Worm (Caenorhabditis elegans) whole organism, early embryonic: ENCODE measurements around the gene mix-1.

Experiments used
- B0310.2 ChIP-seq: sonication (generic microtip); optimal IDR thresholded peaks from 2 replicates; lab custom pipeline; 2016; ENCODE audit warnings: mild to moderate bottlenecking, missing genetic modification characterization, missing compliant biosample characterization
- F13C5.2 ChIP-seq: sonication (generic microtip); optimal IDR thresholded peaks from 2 replicates; lab custom pipeline; 2017; ENCODE audit warnings: mild to moderate bottlenecking, missing genetic modification characterization, inconsistent platforms, missing compliant biosample characterization
- aly-1 ChIP-seq: sonication (generic microtip); optimal IDR thresholded peaks from 2 replicates; lab custom pipeline; 2016; ENCODE audit warnings: missing genetic modification characterization, missing compliant biosample characterization
- ama-1 ChIP-seq: fragments of 150-350 bp; optimal IDR thresholded peaks from 2 replicates; lab custom pipeline; 2014
- ceh-13 ChIP-seq: fragments of 200-800 bp; sonication (Bioruptor generic); optimal IDR thresholded peaks from 2 replicates; lab custom pipeline; 2018; ENCODE audit warnings: mild to moderate bottlenecking, missing genetic modification characterization, missing compliant biosample characterization
- ceh-36 ChIP-seq: sonication (generic microtip); optimal IDR thresholded peaks from 2 replicates; lab custom pipeline; 2016; ENCODE audit warnings: missing genetic modification characterization, inconsistent platforms, missing compliant biosample characterization
- ets-7 ChIP-seq: sonication (generic microtip); optimal IDR thresholded peaks from 2 replicates; lab custom pipeline; 2016; ENCODE audit warnings: missing genotype, missing genetic modification characterization, missing compliant biosample characterization
- flt-1 ChIP-seq: fragments of 200-800 bp; sonication (Bioruptor generic); IDR thresholded peaks from 2 replicates; pipeline ENCODE4 v1.3.6; 2022; ENCODE audit warnings: missing genetic modification characterization, missing compliant biosample characterization
- hmbx-1 ChIP-seq: sonication (generic microtip); optimal IDR thresholded peaks from 2 replicates; lab custom pipeline; 2016; ENCODE audit warnings: mild to moderate bottlenecking, missing genetic modification characterization, missing compliant biosample characterization
- hmg-4 ChIP-seq: fragments of 200-800 bp; sonication (Bioruptor generic); optimal IDR thresholded peaks from 2 replicates; lab custom pipeline; 2018; ENCODE audit warnings: mild to moderate bottlenecking, missing genetic modification characterization, missing compliant biosample characterization
- hnd-1 ChIP-seq: sonication (generic microtip); optimal IDR thresholded peaks from 2 replicates; lab custom pipeline; 2016; ENCODE audit warnings: missing genetic modification characterization, missing compliant biosample characterization
- pes-1 ChIP-seq: fragments of 200-800 bp; sonication (Bioruptor generic); IDR thresholded peaks from 2 replicates; pipeline ENCODE4 v1.3.6; 2022; ENCODE audit warnings: missing genetic modification reagents, missing genetic modification characterization, missing compliant biosample characterization
- scrt-1 ChIP-seq: fragments of 200-800 bp; sonication (Bioruptor generic); IDR thresholded peaks from 2 replicates; pipeline ENCODE4 v1.3.6; 2022; ENCODE audit warnings: missing genetic modification characterization, missing compliant biosample characterization
- sea-1 ChIP-seq: fragments of 200-800 bp; sonication (Bioruptor generic); conservative IDR thresholded peaks from 2 replicates; pipeline ENCODE4 v1.3.6; 2022; ENCODE audit warnings: missing genetic modification characterization, missing compliant biosample characterization
- tbx-11 ChIP-seq: fragments of 200-800 bp; sonication (Bioruptor generic); IDR thresholded peaks from 2 replicates; pipeline ENCODE4 v1.3.6; 2022; ENCODE audit warnings: missing genetic modification characterization, missing compliant biosample characterization
- tbx-37 ChIP-seq: fragments of 200-800 bp; sonication (Bioruptor generic); conservative IDR thresholded peaks from 2 replicates; pipeline ENCODE4 v1.3.6; 2022; ENCODE audit warnings: missing genetic modification reagents, missing genetic modification characterization, missing compliant biosample characterization
- tra-4 ChIP-seq: sonication (generic microtip); optimal IDR thresholded peaks from 2 replicates; lab custom pipeline; 2017; ENCODE audit warnings: missing genetic modification characterization, missing compliant biosample characterization

The mix-1 gene

DNA sequence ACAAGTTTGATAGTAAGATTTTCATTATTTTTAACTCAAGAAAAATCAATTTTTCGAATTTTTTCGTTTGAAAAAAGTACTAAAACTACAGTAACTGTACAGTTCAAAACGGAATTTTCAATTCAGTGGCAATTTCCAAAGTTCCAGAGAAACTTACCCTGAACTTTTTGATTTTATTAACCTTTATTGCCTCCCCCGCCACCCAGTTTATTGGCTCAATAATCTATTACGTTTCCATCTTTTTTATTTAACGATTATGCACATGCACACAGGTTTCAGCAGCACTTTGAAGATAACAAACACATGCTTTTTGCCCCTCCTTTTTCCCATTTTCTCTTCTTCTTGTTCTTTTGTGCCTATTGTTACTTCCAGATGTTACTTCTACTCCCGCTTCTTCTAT is 56.6 kb downstream of the mix-1 start, which contains the start of gene lurp-1:
Gene lurp-1 (plus strand): TSS at position 301 of the 400 bp plus-strand sequence.
- TF ChIP-seq hmbx-1 (tag; lab: Kevin White, UChicago) (no peak), tra-4 (tag; lab: Kevin White, UChicago) (no peak), tbx-11 (GFP tag; lab: Robert Waterston, UW) (no peak), hnd-1 (tag; lab: Kevin White, UChicago) (no peak), B0310.2 (tag; lab: Kevin White, UChicago) (no peak), tbx-37 (GFP tag; lab: Robert Waterston, UW) (no peak)

DNA sequence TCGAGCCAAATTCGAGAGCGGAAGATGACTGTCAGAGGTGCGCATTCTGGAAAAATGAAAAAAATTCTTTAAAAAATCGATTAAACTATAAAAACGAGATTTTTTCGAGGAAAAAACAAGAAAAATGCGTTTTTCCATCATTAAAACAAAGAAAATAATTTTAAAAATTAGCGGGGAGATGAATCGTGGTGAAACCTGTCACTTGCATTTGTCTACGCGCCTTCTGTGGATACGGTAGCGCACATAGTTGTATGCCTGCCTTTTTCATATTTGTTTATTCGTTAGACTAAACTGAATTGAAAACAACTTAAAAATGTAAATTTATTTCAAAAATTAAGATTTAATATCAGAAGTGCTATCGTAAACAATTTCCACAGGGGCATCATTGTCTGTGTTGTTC is 60.4 kb downstream of the mix-1 start, which contains the start of gene egg-3:
Gene egg-3 (minus strand): TSS at position 46 of the 400 bp plus-strand sequence.
- TF ChIP-seq hmg-4 (GFP tag; lab: Kevin White, UChicago): no peak
- TF ChIP-seq hnd-1 (tag; lab: Kevin White, UChicago): no peak

DNA sequence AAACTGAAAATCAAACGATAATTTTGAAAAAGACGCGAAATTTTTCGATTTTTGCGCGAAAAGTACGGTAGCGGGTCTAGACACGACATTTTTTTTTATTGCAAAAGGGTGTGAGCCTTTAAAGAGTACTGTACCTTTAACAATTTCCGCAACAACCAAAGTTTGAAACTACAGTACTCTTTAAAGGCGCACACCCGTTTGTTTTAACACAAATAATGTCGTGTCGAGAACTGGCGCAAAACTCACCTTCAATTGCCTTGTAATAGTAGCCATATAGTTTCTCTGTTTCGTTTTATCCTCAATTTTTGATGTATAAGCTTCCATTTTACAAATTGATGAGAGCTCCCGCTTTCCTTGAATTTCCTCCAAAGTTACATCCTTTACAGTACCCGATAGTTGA is 61.2 kb downstream of the mix-1 start:
- TF ChIP-seq ceh-36: no peak
- no peak for TF ChIP-seq ama-1
- no peak for TF ChIP-seq flt-1 (GFP tag; lab: Robert Waterston, UW)
- TF ChIP-seq hmg-4 (GFP tag; lab: Kevin White, UChicago): no peak
- TF ChIP-seq F13C5.2: no peak
- no peak for TF ChIP-seq scrt-1 (GFP tag; lab: Robert Waterston, UW)
- TF ChIP-seq tbx-11 (GFP tag; lab: Robert Waterston, UW): no peak

DNA sequence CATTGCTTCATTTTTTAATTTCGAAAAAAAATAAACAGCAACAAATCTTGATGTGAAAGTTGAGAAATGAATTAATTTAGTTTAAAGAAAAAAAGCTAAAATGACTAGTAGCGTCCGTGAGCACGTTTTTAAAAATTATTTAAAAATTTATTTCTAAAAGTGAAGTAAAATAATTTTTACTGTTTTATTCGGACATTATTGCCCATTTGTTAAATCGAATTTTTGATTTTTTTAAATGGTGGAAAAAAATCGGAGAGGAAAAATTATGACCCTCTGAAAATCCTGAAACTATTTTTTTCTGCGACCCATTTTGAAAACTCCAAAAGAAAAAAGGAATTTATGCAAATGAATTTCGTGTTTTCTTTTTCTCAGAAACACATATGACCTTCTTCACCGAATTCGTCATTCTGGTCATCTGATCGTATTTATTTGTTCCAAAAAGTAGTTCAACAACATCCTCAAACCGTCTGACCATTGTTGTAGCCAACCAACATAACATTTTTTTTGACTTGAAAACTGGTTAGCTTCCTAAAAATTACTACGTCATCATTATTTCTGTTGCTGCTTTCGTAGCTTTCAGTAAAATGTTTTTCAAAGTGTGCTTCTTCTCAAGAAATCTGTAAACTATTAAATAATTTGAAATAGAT is 61.9 kb downstream of the mix-1 start, which contains the start of gene F44F4.3:
Gene F44F4.3 (minus strand): TSS at position 51 of the 647 bp plus-strand sequence.
- TF ChIP-seq pes-1 (GFP tag; lab: Robert Waterston, UW) (no peak), scrt-1 (GFP tag; lab: Robert Waterston, UW) (no peak), tbx-37 (GFP tag; lab: Robert Waterston, UW) (no peak), sea-1 (no peak), aly-1 (tag; lab: Kevin White, UChicago) (no peak), B0310.2 (tag; lab: Kevin White, UChicago) (no peak), tra-4 (tag; lab: Kevin White, UChicago) (no peak), hmg-4 (GFP tag; lab: Kevin White, UChicago) (no peak), ets-7 (tag; lab: Kevin White, UChicago) (no peak), ceh-36 (no peak), ama-1 (no peak), hmbx-1 (tag; lab: Kevin White, UChicago) (no peak), ceh-13 (GFP tag; lab: Kevin White, UChicago) (no peak), hnd-1 (tag; lab: Kevin White, UChicago) (no peak)

DNA sequence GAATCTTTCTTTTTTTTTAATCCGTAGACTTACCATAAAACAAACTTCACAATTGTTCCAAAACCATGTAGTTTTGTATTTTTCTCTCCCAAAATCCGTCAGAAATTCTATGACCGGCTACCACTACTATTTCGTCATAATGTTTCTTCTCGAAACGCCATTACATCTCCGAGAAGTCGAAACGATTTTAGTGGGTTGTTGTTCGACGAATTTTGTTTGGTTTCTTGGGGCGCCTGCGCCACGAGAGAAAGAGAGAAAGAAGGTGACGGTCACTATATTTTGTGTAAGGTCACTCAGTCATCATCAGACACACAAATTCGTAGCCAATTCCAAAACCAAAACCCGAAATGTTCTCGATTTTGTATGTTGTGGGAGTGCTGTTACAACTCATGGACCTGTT is 63.1 kb downstream of the mix-1 start:
- no peak for TF ChIP-seq ceh-36
- no peak for TF ChIP-seq pes-1 (GFP tag; lab: Robert Waterston, UW)
- no peak for TF ChIP-seq F13C5.2
- no peak for TF ChIP-seq aly-1 (tag; lab: Kevin White, UChicago)
- TF ChIP-seq tra-4 (tag; lab: Kevin White, UChicago): no peak
- no peak for TF ChIP-seq ama-1
- TF ChIP-seq ets-7 (tag; lab: Kevin White, UChicago): no peak
- TF ChIP-seq sea-1: no peak
- TF ChIP-seq scrt-1 (GFP tag; lab: Robert Waterston, UW): no peak
- TF ChIP-seq hmbx-1 (tag; lab: Kevin White, UChicago): no peak
- no peak for TF ChIP-seq tbx-11 (GFP tag; lab: Robert Waterston, UW)
- TF ChIP-seq flt-1 (GFP tag; lab: Robert Waterston, UW): no peak
- no peak for TF ChIP-seq tbx-37 (GFP tag; lab: Robert Waterston, UW)
- TF ChIP-seq hmg-4 (GFP tag; lab: Kevin White, UChicago): no peak
- TF ChIP-seq hnd-1 (tag; lab: Kevin White, UChicago): no peak
- TF ChIP-seq B0310.2 (tag; lab: Kevin White, UChicago): no peak
- no peak for TF ChIP-seq ceh-13 (GFP tag; lab: Kevin White, UChicago)

DNA sequence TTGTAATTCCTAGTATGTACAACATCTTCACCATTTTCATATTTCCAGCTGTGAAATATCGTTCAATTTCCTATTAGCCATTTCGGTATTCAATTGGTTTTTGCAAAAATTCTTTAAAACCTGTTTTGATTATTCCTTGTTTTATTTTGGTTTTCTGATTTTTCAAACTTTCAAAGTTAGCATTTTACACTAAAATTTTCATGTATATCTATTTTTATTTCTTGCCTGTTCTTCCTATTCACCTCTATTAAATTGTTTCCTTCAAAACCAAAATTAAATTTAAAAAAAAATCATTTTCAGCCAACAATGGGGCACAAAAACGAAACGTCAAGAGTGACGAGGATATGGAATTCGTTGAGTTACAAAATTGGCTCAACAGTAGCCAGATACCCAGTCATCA is 64.9 kb downstream of the mix-1 start, which contains the start of gene ptr-8:
Gene ptr-8 (plus strand): TSS at position 301 of the 400 bp plus-strand sequence.
- TF ChIP-seq flt-1 (GFP tag; lab: Robert Waterston, UW) (no peak), tbx-37 (GFP tag; lab: Robert Waterston, UW) (no peak), sea-1 (no peak), tbx-11 (GFP tag; lab: Robert Waterston, UW) (no peak), pes-1 (GFP tag; lab: Robert Waterston, UW) (no peak), ama-1 (no peak), aly-1 (tag; lab: Kevin White, UChicago) (no peak), tra-4 (tag; lab: Kevin White, UChicago) (no peak)
